Worm (Caenorhabditis elegans) whole organism, midembryonic: ENCODE measurements around the gene ztf-17.

Experiments
- T22C8.4 ChIP-seq: fragments of 200-800 bp; sonication (Bioruptor generic); IDR thresholded peaks from 2 replicates; pipeline ENCODE4 v1.3.6; 2022; ENCODE audit warnings: missing genetic modification characterization, missing compliant biosample characterization
- klf-2 ChIP-seq: fragments of 200-800 bp; sonication (Bioruptor generic); conservative IDR thresholded peaks from 2 replicates; pipeline ENCODE4 v1.3.6; 2022; ENCODE audit warnings: missing genetic modification reagents, missing genetic modification characterization, missing compliant biosample characterization
- ztf-23 ChIP-seq: fragments of 200-800 bp; sonication (Bioruptor generic); IDR thresholded peaks from 2 replicates; pipeline ENCODE4 v1.3.6; 2022; ENCODE audit warnings: missing genetic modification reagents, missing genetic modification characterization, missing compliant biosample characterization

ce11 chrII:7864207-7864606, 5.8 kb downstream of the ztf-17 start, which contains the start of gene ostb-1:
- TF ChIP-seq T22C8.4 (no peak), klf-2 (GFP tag; lab: Robert Waterston, UW) (no peak), ztf-23 (no peak)
